Fruit fly (Drosophila melanogaster) whole organism, wandering third instar larva: Measurements from ENCODE around the gene CG33631.
A peak's percentile ranks its signal among the peaks of the same experiment; 100 is the strongest.

ENCODE experiments used
- Abd-B ChIP-seq: fragments of >200 bp; optimal IDR thresholded peaks from 2 replicates; lab custom pipeline; 2017; ENCODE audit warnings: missing biosample characterization, missing genetic modification characterization
- CG32264 ChIP-seq: fragments of 200-800 bp; sonication (Bioruptor generic); optimal IDR thresholded peaks from 2 replicates; lab custom pipeline; 2016; ENCODE audit warnings: missing biosample characterization, missing genetic modification characterization
- CG9705 ChIP-seq: fragments of 200-800 bp; sonication (Bioruptor generic); optimal IDR thresholded peaks from 2 replicates; lab custom pipeline; 2018; ENCODE audit warnings: missing biosample characterization, mild to moderate bottlenecking, missing genetic modification characterization
- CrebA ChIP-seq: fragments of 200-800 bp; sonication (Bioruptor generic); optimal IDR thresholded peaks from 2 replicates; lab custom pipeline; 2016; ENCODE audit warnings: missing biosample characterization, mild to moderate bottlenecking, missing genetic modification characterization, borderline replicate concordance
- Dfd ChIP-seq: fragments of >200 bp; optimal IDR thresholded peaks from 2 replicates; lab custom pipeline; 2017; ENCODE audit warnings: missing biosample characterization, missing genetic modification characterization
- Dif ChIP-seq: fragments of 200-275, 200-300 bp; sonication (Bioruptor generic); optimal IDR thresholded peaks from 2 replicates; lab custom pipeline; 2018; ENCODE audit warnings: missing biosample characterization, missing genetic modification characterization; ENCODE audit not compliant: partially characterized antibody
- GATAd ChIP-seq: sonication (Bioruptor generic); optimal IDR thresholded peaks from 2 replicates; lab custom pipeline; 2016; ENCODE audit warnings: missing biosample characterization, missing genetic modification characterization
- HLH106 ChIP-seq: fragments of 200-800 bp; optimal IDR thresholded peaks from 3 replicates; lab custom pipeline; 2019; ENCODE audit warnings: missing biosample characterization, mild to moderate bottlenecking, missing genetic modification characterization, moderate library complexity
- Hnf4 ChIP-seq: fragments of 200-800 bp; sonication (Bioruptor generic); optimal IDR thresholded peaks from 2 replicates; lab custom pipeline; 2016; ENCODE audit warnings: missing biosample characterization, mild to moderate bottlenecking, missing genetic modification characterization
- Hr78 ChIP-seq: fragments of >200 bp; optimal IDR thresholded peaks from 2 replicates; lab custom pipeline; 2017; ENCODE audit warnings: missing biosample characterization, missing genetic modification characterization
- Hr83 ChIP-seq: fragments of 200-300 bp; sonication (Bioruptor generic); optimal IDR thresholded peaks from 2 replicates; lab custom pipeline; 2016; ENCODE audit warnings: missing biosample characterization, mild to moderate bottlenecking, missing genetic modification characterization, moderate library complexity; ENCODE audit not compliant: poor library complexity, severe bottlenecking
- Jra ChIP-seq: sonication (Bioruptor generic); optimal IDR thresholded peaks from 2 replicates; lab custom pipeline; 2016; ENCODE audit warnings: missing biosample characterization, missing genetic modification characterization
- Mio ChIP-seq: sonication (Bioruptor generic); optimal IDR thresholded peaks from 2 replicates; lab custom pipeline; 2016; ENCODE audit warnings: missing biosample characterization, missing genetic modification characterization
- Myc ChIP-seq: fragments of >200 bp; optimal IDR thresholded peaks from 2 replicates; lab custom pipeline; 2017
- N ChIP-seq: fragments of >200 bp; optimal IDR thresholded peaks from 2 replicates; lab custom pipeline; 2018; ENCODE audit warnings: missing biosample characterization, missing external identifiers, missing genetic modification characterization
- OdsH ChIP-seq: fragments of 200-800 bp; sonication (Bioruptor generic); optimal IDR thresholded peaks from 2 replicates; lab custom pipeline; 2016; ENCODE audit warnings: missing biosample characterization, mild to moderate bottlenecking, missing genetic modification characterization
- Rel ChIP-seq, 2 experiments: fragments of 200-800 bp; sonication (Bioruptor generic) in 1 of 2; optimal IDR thresholded peaks; 2 replicates in 1 of 2; 3 replicates in 1 of 2; lab custom pipeline; 2016 to 2019; ENCODE audit warnings: mild to moderate bottlenecking in 2 of 2, missing biosample characterization in 2 of 2, missing genetic modification characterization in 2 of 2, moderate library complexity in 1 of 2
- Sp1 ChIP-seq: fragments of 200-800 bp; sonication (Bioruptor generic); optimal IDR thresholded peaks from 3 replicates; lab custom pipeline; 2019; ENCODE audit warnings: missing biosample characterization, mild to moderate bottlenecking, missing genetic modification characterization, moderate library complexity
- Vsx2 ChIP-seq: fragments of 200-300, 225-300 bp; sonication (Bioruptor generic); optimal IDR thresholded peaks from 2 replicates; lab custom pipeline; 2018; ENCODE audit warnings: missing biosample characterization, missing genetic modification characterization; ENCODE audit not compliant: partially characterized antibody
- br ChIP-seq: fragments of 200-800 bp; sonication (Bioruptor generic); optimal IDR thresholded peaks from 2 replicates; lab custom pipeline; 2016; ENCODE audit warnings: missing biosample characterization, missing genetic modification characterization
- brk ChIP-seq: fragments of 200-800 bp; sonication (Bioruptor generic); optimal IDR thresholded peaks from 2 replicates; lab custom pipeline; 2016; ENCODE audit warnings: missing biosample characterization, mild to moderate bottlenecking, missing genetic modification characterization
- dl ChIP-seq, 2 experiments: fragments of 175-275, 200-275 bp in 1 of 2; fragments of 200-275 bp in 1 of 2; sonication (Bioruptor generic); optimal IDR thresholded peaks; lab custom pipeline; 2018; ENCODE audit warnings: mild to moderate bottlenecking in 2 of 2, missing biosample characterization in 2 of 2, missing genetic modification characterization in 2 of 2, moderate library complexity in 2 of 2; ENCODE audit not compliant: partially characterized antibody in 2 of 2, insufficient read depth in 1 of 2
- dmrt93B ChIP-seq: fragments of 200-800 bp; sonication (Bioruptor generic); optimal IDR thresholded peaks from 2 replicates; lab custom pipeline; 2018; ENCODE audit warnings: missing biosample characterization, mild to moderate bottlenecking, missing genetic modification characterization
- dsf ChIP-seq: sonication (Bioruptor generic); optimal IDR thresholded peaks from 2 replicates; lab custom pipeline; 2016; ENCODE audit warnings: missing biosample characterization, missing genetic modification characterization, borderline replicate concordance
- ey ChIP-seq: fragments of 200-800 bp; sonication (Bioruptor generic); optimal IDR thresholded peaks from 2 replicates; lab custom pipeline; 2016; ENCODE audit warnings: missing biosample characterization, missing genetic modification characterization
- foxo ChIP-seq, 2 experiments: fragments of 200-800 bp; sonication (Bioruptor generic); optimal IDR thresholded peaks; 2 replicates in 1 of 2; 3 replicates in 1 of 2; lab custom pipeline; 2016 to 2017; ENCODE audit warnings: missing biosample characterization in 2 of 2, missing genetic modification characterization in 2 of 2
- fru ChIP-seq: fragments of 200-800 bp; sonication (Bioruptor generic); optimal IDR thresholded peaks from 3 replicates; lab custom pipeline; 2016; ENCODE audit warnings: missing biosample characterization, mild to moderate bottlenecking, missing genetic modification characterization
- h ChIP-seq: fragments of 200-800 bp; sonication (Bioruptor generic); optimal IDR thresholded peaks from 3 replicates; lab custom pipeline; 2016; ENCODE audit warnings: missing biosample characterization, mild to moderate bottlenecking, missing genetic modification characterization
- jim ChIP-seq: fragments of 175-275, 200-325 bp; sonication (Bioruptor generic); optimal IDR thresholded peaks from 2 replicates; lab custom pipeline; 2016; ENCODE audit warnings: missing biosample characterization, mild to moderate bottlenecking, missing genetic modification characterization
- lola ChIP-seq: fragments of >200 bp; optimal IDR thresholded peaks from 2 replicates; lab custom pipeline; 2017; ENCODE audit warnings: missing biosample characterization, missing genetic modification characterization
- pan ChIP-seq: fragments of >200 bp; optimal IDR thresholded peaks from 2 replicates; lab custom pipeline; 2017
- psq ChIP-seq: fragments of 200-800 bp; sonication (Bioruptor generic); optimal IDR thresholded peaks from 3 replicates; lab custom pipeline; 2017; ENCODE audit warnings: missing biosample characterization, mild to moderate bottlenecking, missing genetic modification characterization, moderate library complexity
- rgr ChIP-seq: fragments of 200-800 bp; sonication (Bioruptor generic); optimal IDR thresholded peaks from 3 replicates; lab custom pipeline; 2016; ENCODE audit warnings: missing biosample characterization, mild to moderate bottlenecking, missing genetic modification characterization
- sage ChIP-seq: fragments of 200-800 bp; sonication (Bioruptor generic); optimal IDR thresholded peaks from 2 replicates; lab custom pipeline; 2016; ENCODE audit warnings: missing biosample characterization, mild to moderate bottlenecking, missing genetic modification characterization
- sv ChIP-seq: fragments of 200-800 bp; sonication (Bioruptor generic); optimal IDR thresholded peaks from 3 replicates; lab custom pipeline; 2016; ENCODE audit warnings: missing biosample characterization, missing genetic modification characterization
- tai ChIP-seq: sonication (Bioruptor generic); optimal IDR thresholded peaks from 2 replicates; lab custom pipeline; 2016; ENCODE audit warnings: missing biosample characterization, missing genetic modification characterization
- usp ChIP-seq: fragments of >200 bp; optimal IDR thresholded peaks from 2 replicates; lab custom pipeline; 2017; ENCODE audit warnings: missing biosample characterization, missing genetic modification characterization
- woc ChIP-seq: sonication (Bioruptor generic); optimal IDR thresholded peaks from 2 replicates; lab custom pipeline; 2016; ENCODE audit warnings: missing biosample characterization, mild to moderate bottlenecking, missing genetic modification characterization

Gene CG33631

DNA sequence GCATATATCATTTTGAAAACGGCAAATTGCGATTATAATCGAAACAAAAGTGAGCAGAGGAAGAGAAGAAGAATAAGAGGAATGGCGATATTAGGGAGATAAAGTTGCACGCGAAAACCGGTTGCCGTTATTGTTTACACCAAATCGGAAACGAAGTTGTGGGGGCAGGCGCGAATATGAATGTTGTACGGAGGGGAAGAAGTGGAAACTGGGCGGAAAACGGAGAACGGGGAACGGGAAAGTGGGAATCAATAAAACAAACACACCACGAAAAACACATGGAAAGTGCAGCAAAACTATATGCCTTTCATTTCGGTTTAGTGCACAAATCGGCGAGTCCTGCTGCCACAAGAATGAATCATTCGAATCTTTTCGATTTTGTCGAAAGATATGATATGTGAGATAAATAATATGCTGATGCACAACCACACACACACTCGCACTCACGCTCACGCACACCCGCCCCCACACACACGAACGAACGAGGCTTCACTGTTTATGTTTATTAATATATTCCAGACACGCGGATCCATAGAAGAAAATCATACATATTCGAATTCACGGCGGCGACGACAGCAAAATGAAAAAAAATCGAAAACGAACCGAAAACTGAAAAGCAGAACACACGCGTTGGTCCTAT lies 21.7 kb upstream of the CG33631 start:
- TF ChIP-seq Dfd (GFP tag; lab: Kevin White, UChicago) (no peak), psq (GFP tag; lab: Kevin White, UChicago) (peak; percentile 53)

- TF ChIP-seq pan (lab: Kevin White, UChicago) = no peak
- no peak for TF ChIP-seq Hr78 (GFP tag; lab: Kevin White, UChicago)
- peak; percentile 36 for TF ChIP-seq sv (GFP tag; lab: Kevin White, UChicago)
- no peak for TF ChIP-seq Dfd (GFP tag; lab: Kevin White, UChicago)
- peak; percentile 69 for TF ChIP-seq rgr (GFP tag; lab: Kevin White, UChicago)
- TF ChIP-seq usp (GFP tag; lab: Kevin White, UChicago) = no peak
- TF ChIP-seq Rel (GFP tag; optimal IDR thresholded peaks at IDR 0.05; lab: Kevin White, UChicago) = no peak
- peak; percentile 77 for TF ChIP-seq Rel (tag; optimal IDR thresholded peaks at IDR 0.05; lab: Kevin White, UChicago)
- TF ChIP-seq sage (GFP tag; lab: Kevin White, UChicago) = peak; percentile 15
- TF ChIP-seq fru = peak; percentile 67
- peak in 1 of 2 experiments; percentile 87 for TF ChIP-seq foxo (GFP tag; optimal IDR thresholded peaks at IDR 0.05; lab: Kevin White, UChicago)
- TF ChIP-seq dl (GFP tag; optimal IDR thresholded peaks at IDR 0.05; lab: Kevin White, UChicago; ENCODE audit: insufficient read depth in 1 of 2, partially characterized antibody in 2 of 2) = no peak
- peak; percentile 68 for TF ChIP-seq OdsH (GFP tag; lab: Kevin White, UChicago)
- peak; percentile 60 for TF ChIP-seq woc
- peak; percentile 71 for TF ChIP-seq h (GFP tag; lab: Kevin White, UChicago)
- TF ChIP-seq Sp1 = peak; percentile 86
- TF ChIP-seq CG9705 (GFP tag; lab: Kevin White, UChicago) = peak; percentile 49
- TF ChIP-seq lola = no peak
- TF ChIP-seq Dif (GFP tag; lab: Kevin White, UChicago) = peak; percentile 59
- no peak for TF ChIP-seq brk (GFP tag; lab: Kevin White, UChicago)
- TF ChIP-seq Hnf4 (GFP tag; lab: Kevin White, UChicago) = peak; percentile 82
- TF ChIP-seq HLH106 (tag; lab: Kevin White, UChicago) = peak; percentile 89
- TF ChIP-seq dmrt93B (GFP tag; lab: Kevin White, UChicago) = no peak
- TF ChIP-seq N (GFP tag; lab: Kevin White, UChicago) = no peak
- no peak for TF ChIP-seq tai (GFP tag; lab: Kevin White, UChicago)
- TF ChIP-seq CrebA (GFP tag; lab: Kevin White, UChicago) = no peak
- peak; percentile 16 for TF ChIP-seq Jra (GFP tag; lab: Kevin White, UChicago)
- no peak for TF ChIP-seq GATAd (GFP tag; lab: Kevin White, UChicago)
- TF ChIP-seq Hr83 = peak; percentile 51
- peak; percentile 65 for TF ChIP-seq dsf (GFP tag; lab: Kevin White, UChicago)
- TF ChIP-seq CG32264 (GFP tag; lab: Kevin White, UChicago) = no peak
- peak; percentile 25 for TF ChIP-seq jim (GFP tag; lab: Kevin White, UChicago)
- peak; percentile 74 for TF ChIP-seq psq (GFP tag; lab: Kevin White, UChicago)
- no peak for TF ChIP-seq Abd-B (GFP tag; lab: Kevin White, UChicago)
- peak; percentile 15 for TF ChIP-seq br (GFP tag; lab: Kevin White, UChicago)
- TF ChIP-seq ey (GFP tag; lab: Kevin White, UChicago) = peak; percentile 52
- TF ChIP-seq Vsx2 = peak; percentile 94
- no peak for TF ChIP-seq Mio
- TF ChIP-seq Myc (lab: Kevin White, UChicago) = no peak
- TF ChIP-seq, all 38 proteins: peak for 22
Measured at dm6 chr3R:10042664-10043372, 21.0 kb upstream of the CG33631 start, which contains the start of the genes Mical and CG3909. Mical (minus strand) TSS chr3R:10042895. CG3909 (plus strand) TSS chr3R:10043270.
